Worm (Caenorhabditis elegans): ENCODE data around the gene poml-1.

DNA sequence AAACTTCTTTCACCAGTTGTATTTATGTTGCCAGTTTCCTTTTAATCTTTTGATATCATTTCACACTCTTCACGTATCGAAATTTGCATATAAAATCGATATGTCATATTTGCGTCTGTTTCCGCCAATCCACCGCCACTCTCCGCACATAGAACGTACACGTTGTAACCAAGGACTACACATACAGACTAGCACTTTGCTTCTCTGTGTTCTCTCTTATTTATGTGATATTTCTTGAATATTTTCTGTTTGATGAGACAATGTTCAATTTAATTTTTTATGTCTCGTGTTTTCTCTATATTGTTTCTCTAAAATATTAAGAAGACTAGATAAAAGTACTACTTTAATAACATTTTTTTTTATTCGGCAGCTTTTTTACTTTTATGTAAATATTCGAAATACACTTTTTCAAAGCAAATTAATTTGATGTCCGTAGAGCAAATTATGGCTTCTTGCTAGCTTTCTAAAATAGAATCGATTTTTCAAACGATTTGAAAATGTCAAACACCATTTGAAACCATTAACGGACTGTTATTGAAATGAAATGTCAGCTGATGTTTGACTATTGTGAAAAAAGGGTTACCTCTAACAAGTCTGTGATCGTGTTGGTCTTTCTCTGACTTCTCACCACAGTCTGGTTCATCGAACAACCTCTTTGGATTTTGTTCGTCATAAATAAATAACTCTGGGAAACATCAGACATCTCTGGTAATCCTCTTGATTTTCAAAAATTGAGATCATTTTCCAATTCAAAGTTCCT lies 30.3 kb upstream of the poml-1 start:
- no peak for TF ChIP-seq ama-1 (optimal IDR thresholded peaks at IDR 0.05)
- no peak for TF ChIP-seq ces-1 (GFP tag; optimal IDR thresholded peaks at IDR 0.05)
- TF ChIP-seq dpl-1 (GFP tag; optimal IDR thresholded peaks at IDR 0.05), result no peak
- no peak for TF ChIP-seq hlh-4 (tag; optimal IDR thresholded peaks at IDR 0.05)
